Worm (Caenorhabditis elegans) whole organism, young adult: ENCODE measurements around the gene F26F12.4.

Source experiments
- B0019.2 ChIP-seq: fragments of 200-800 bp; sonication (Bioruptor generic); conservative IDR thresholded peaks from 2 replicates; pipeline ENCODE4 v1.3.6; 2022; ENCODE audit warnings: missing genetic modification reagents, missing genetic modification characterization, missing compliant biosample characterization
- B0035.1 ChIP-seq: sonication (generic microtip); optimal IDR thresholded peaks from 2 replicates; lab custom pipeline; 2016; ENCODE audit warnings: missing genetic modification characterization, mild to moderate bottlenecking, missing compliant biosample characterization, missing genotype, missing genetic modification reagents
- B0261.1 ChIP-seq: sonication (generic microtip); optimal IDR thresholded peaks from 2 replicates; lab custom pipeline; 2016; ENCODE audit warnings: mild to moderate bottlenecking, missing genetic modification characterization, moderate library complexity, missing compliant biosample characterization
- B0336.3 ChIP-seq: fragments of 200-800 bp; sonication (Bioruptor generic); IDR thresholded peaks from 2 replicates; pipeline ENCODE4 v1.3.6; 2022; ENCODE audit warnings: missing genetic modification characterization, missing compliant biosample characterization
- D2030.7 ChIP-seq: fragments of 200-800 bp; sonication (Bioruptor generic); IDR thresholded peaks from 2 replicates; pipeline ENCODE4 v1.3.6; 2022; ENCODE audit warnings: missing genetic modification reagents, missing genetic modification characterization, missing compliant biosample characterization
- F23B12.7 ChIP-seq: sonication (generic microtip); optimal IDR thresholded peaks from 2 replicates; lab custom pipeline; 2017; ENCODE audit warnings: missing genetic modification characterization, mild to moderate bottlenecking, missing compliant biosample characterization, antibody characterized with exemption, moderate library complexity; ENCODE audit not compliant: insufficient read depth
- F33H1.4 ChIP-seq: fragments of 200-800 bp; sonication (Bioruptor generic); IDR thresholded peaks from 2 replicates; pipeline ENCODE4 v1.3.6; 2022; ENCODE audit warnings: missing genetic modification reagents, missing genetic modification characterization, missing compliant biosample characterization
- F57A8.1 ChIP-seq: fragments of 200-800 bp; sonication (Bioruptor generic); optimal IDR thresholded peaks from 2 replicates; lab custom pipeline; 2018; ENCODE audit warnings: mild to moderate bottlenecking, missing genetic modification characterization, moderate library complexity, missing compliant biosample characterization
- K11D2.4 ChIP-seq: fragments of 200-800 bp; sonication (Bioruptor generic); IDR thresholded peaks from 2 replicates; pipeline ENCODE4 v1.3.6; 2022; ENCODE audit warnings: missing genetic modification reagents, missing genetic modification characterization, missing compliant biosample characterization
- T07F8.4 ChIP-seq: sonication (generic microtip); optimal IDR thresholded peaks from 2 replicates; lab custom pipeline; 2016; ENCODE audit warnings: mild to moderate bottlenecking, missing genetic modification characterization, moderate library complexity, missing compliant biosample characterization
- Y56A3A.18 ChIP-seq: fragments of 200-800 bp; sonication (Bioruptor generic); IDR thresholded peaks from 2 replicates; pipeline ENCODE4 v1.3.6; 2022; ENCODE audit warnings: missing genetic modification reagents, missing genetic modification characterization, missing compliant biosample characterization
- Y67H2A.10 ChIP-seq: fragments of 200-800 bp; sonication (Bioruptor generic); conservative IDR thresholded peaks from 2 replicates; pipeline ENCODE4 v1.3.6; 2022; ENCODE audit warnings: missing genetic modification reagents, missing genetic modification characterization, missing compliant biosample characterization
- aptf-2 ChIP-seq: fragments of 200-800 bp; sonication (Bioruptor generic); conservative IDR thresholded peaks from 2 replicates; pipeline ENCODE4 v1.3.6; 2022; ENCODE audit warnings: missing genetic modification reagents, missing genetic modification characterization, missing compliant biosample characterization
- aptf-3 ChIP-seq: fragments of 200-800 bp; sonication (Bioruptor generic); IDR thresholded peaks from 2 replicates; pipeline ENCODE4 v1.3.6; 2022; ENCODE audit warnings: missing genetic modification characterization, missing compliant biosample characterization
- cebp-1 ChIP-seq, 2 experiments: fragments of 200-800 bp in 1 of 2; sonication (Bioruptor generic) in 1 of 2; sonication (generic microtip) in 1 of 2; IDR thresholded peaks in 1 of 2; optimal IDR thresholded peaks in 1 of 2; 2 replicates each; pipeline versions ENCODE4 v1.3.6 to Lab custom; 2017 to 2022; ENCODE audit warnings: missing compliant biosample characterization in 2 of 2, missing genetic modification characterization in 2 of 2, mild to moderate bottlenecking in 1 of 2, missing genetic modification reagents in 1 of 2, moderate library complexity in 1 of 2
- ceh-100 ChIP-seq: fragments of 200-800 bp; sonication (Bioruptor generic); IDR thresholded peaks from 2 replicates; pipeline ENCODE4 v1.3.6; 2022; ENCODE audit warnings: missing genetic modification reagents, missing genetic modification characterization, missing compliant biosample characterization
- ceh-27 ChIP-seq: fragments of 200-800 bp; sonication (Bioruptor generic); optimal IDR thresholded peaks from 2 replicates; lab custom pipeline; 2018; ENCODE audit warnings: mild to moderate bottlenecking, missing genetic modification characterization, moderate library complexity, missing compliant biosample characterization
- ceh-58 ChIP-seq: fragments of 200-800 bp; sonication (Bioruptor generic); IDR thresholded peaks from 2 replicates; pipeline ENCODE4 v1.3.6; 2022; ENCODE audit warnings: missing genetic modification characterization, missing compliant biosample characterization
- ceh-91 ChIP-seq: fragments of 200-800 bp; sonication (Bioruptor generic); IDR thresholded peaks from 2 replicates; pipeline ENCODE4 v1.3.6; 2022; ENCODE audit warnings: missing genetic modification reagents, missing genetic modification characterization, missing compliant biosample characterization
- die-1 ChIP-seq: sonication (generic microtip); optimal IDR thresholded peaks from 2 replicates; lab custom pipeline; 2016; ENCODE audit warnings: missing genotype, mild to moderate bottlenecking, missing genetic modification characterization, missing compliant biosample characterization
- efl-1 ChIP-seq: fragments of 150-350 bp; optimal IDR thresholded peaks from 2 replicates; lab custom pipeline; 2014; ENCODE audit warnings: missing biosample characterization, missing genetic modification reagents, missing genetic modification characterization
- egrh-3 ChIP-seq: fragments of 200-800 bp; sonication (Bioruptor generic); IDR thresholded peaks from 2 replicates; pipeline ENCODE4 v1.3.6; 2022; ENCODE audit warnings: missing genetic modification reagents, missing genetic modification characterization, missing compliant biosample characterization
- ets-4 ChIP-seq: fragments of 200-800 bp; sonication (Bioruptor generic); optimal IDR thresholded peaks from 2 replicates; lab custom pipeline; 2018; ENCODE audit warnings: mild to moderate bottlenecking, missing genetic modification characterization, missing compliant biosample characterization
- fkh-3 ChIP-seq: sonication (generic microtip); optimal IDR thresholded peaks from 2 replicates; lab custom pipeline; 2016; ENCODE audit warnings: mild to moderate bottlenecking, missing genetic modification characterization, missing compliant biosample characterization
- gei-17 ChIP-seq: fragments of 200-800 bp; sonication (Bioruptor generic); optimal IDR thresholded peaks from 2 replicates; lab custom pipeline; 2018; ENCODE audit warnings: mild to moderate bottlenecking, missing genetic modification characterization, missing compliant biosample characterization
- hlh-26 ChIP-seq: fragments of 200-800 bp; sonication (Bioruptor generic); conservative IDR thresholded peaks from 2 replicates; pipeline ENCODE4 v1.3.6; 2022; ENCODE audit warnings: missing genetic modification reagents, missing genetic modification characterization, missing compliant biosample characterization
- let-526 ChIP-seq: fragments of 200-800 bp; sonication (Bioruptor generic); IDR thresholded peaks from 2 replicates; pipeline ENCODE4 v1.3.6; 2022; ENCODE audit warnings: missing genetic modification reagents, missing genetic modification characterization, missing compliant biosample characterization
- lin-26 ChIP-seq: fragments of 200-800 bp; sonication (Bioruptor generic); IDR thresholded peaks from 2 replicates; pipeline ENCODE4 v1.3.6; 2022; ENCODE audit warnings: missing genetic modification reagents, missing genetic modification characterization, missing compliant biosample characterization
- lin-35 ChIP-seq, 3 experiments: fragments of 150-350 bp in 2 of 3; sonication (generic microtip) in 1 of 3; optimal IDR thresholded peaks; 2 replicates each; lab custom pipeline; 2014 to 2018; ENCODE audit warnings: missing biosample characterization in 3 of 3, missing genetic modification characterization in 3 of 3, missing genetic modification reagents in 3 of 3
- lin-54 ChIP-seq: fragments of 200-800 bp; sonication (Bioruptor generic); optimal IDR thresholded peaks from 2 replicates; lab custom pipeline; 2018; ENCODE audit warnings: mild to moderate bottlenecking, missing genetic modification characterization, missing compliant biosample characterization
- lir-1 ChIP-seq: fragments of 200-800 bp; sonication (Bioruptor generic); conservative IDR thresholded peaks from 2 replicates; pipeline ENCODE4 v1.3.6; 2022; ENCODE audit warnings: missing genetic modification reagents, missing genetic modification characterization, missing compliant biosample characterization
- lsy-27 ChIP-seq: sonication (generic microtip); optimal IDR thresholded peaks from 2 replicates; lab custom pipeline; 2017; ENCODE audit warnings: missing genetic modification characterization, mild to moderate bottlenecking, missing compliant biosample characterization, antibody characterized with exemption, missing genotype, borderline replicate concordance; ENCODE audit not compliant: insufficient read depth
- madf-10 ChIP-seq: sonication (generic microtip); optimal IDR thresholded peaks from 2 replicates; lab custom pipeline; 2016; ENCODE audit warnings: mild to moderate bottlenecking, missing genetic modification characterization, missing compliant biosample characterization
- madf-6 ChIP-seq: fragments of 200-800 bp; sonication (Bioruptor generic); IDR thresholded peaks from 2 replicates; pipeline ENCODE4 v1.3.6; 2022; ENCODE audit warnings: missing genetic modification reagents, missing genetic modification characterization, missing compliant biosample characterization
- nfyb-1 ChIP-seq: fragments of 200-800 bp; sonication (Bioruptor generic); IDR thresholded peaks from 2 replicates; pipeline ENCODE4 v1.3.6; 2022; ENCODE audit warnings: missing genetic modification reagents, missing genetic modification characterization, missing compliant biosample characterization
- nhr-179 ChIP-seq: sonication (generic microtip); optimal IDR thresholded peaks from 2 replicates; lab custom pipeline; 2016; ENCODE audit warnings: mild to moderate bottlenecking, missing genetic modification characterization, missing compliant biosample characterization
- nhr-80 ChIP-seq: sonication (generic microtip); optimal IDR thresholded peaks from 2 replicates; lab custom pipeline; 2016; ENCODE audit warnings: missing genetic modification characterization, missing compliant biosample characterization
- pha-4 ChIP-seq: fragments of 150-350 bp; sonication (generic microtip); optimal IDR thresholded peaks from 2 replicates; lab custom pipeline; 2014; ENCODE audit warnings: missing biosample characterization, missing genetic modification reagents, missing genetic modification characterization
- snpc-1.3 ChIP-seq: sonication (generic microtip); optimal IDR thresholded peaks from 2 replicates; lab custom pipeline; 2017; ENCODE audit warnings: missing genetic modification characterization, mild to moderate bottlenecking, missing compliant biosample characterization, antibody characterized with exemption, moderate library complexity, missing genotype, missing genetic modification reagents; ENCODE audit not compliant: insufficient read depth
- snpc-4 ChIP-seq, 5 experiments: fragments of 150-350 bp in 1 of 5; sonication (generic microtip) in 4 of 5; optimal IDR thresholded peaks; 2 replicates each; lab custom pipeline; 2014 to 2018; ENCODE audit warnings: missing genetic modification characterization in 5 of 5, missing biosample characterization in 3 of 5, antibody characterized with exemption in 2 of 5, mild to moderate bottlenecking in 2 of 5, missing compliant biosample characterization in 2 of 5, missing genotype in 2 of 5, moderate library complexity in 2 of 5, missing genetic modification reagents in 1 of 5
- sptf-2 ChIP-seq: fragments of 200-800 bp; sonication (Bioruptor generic); optimal IDR thresholded peaks from 2 replicates; lab custom pipeline; 2018; ENCODE audit warnings: mild to moderate bottlenecking, missing genetic modification characterization, missing compliant biosample characterization
- tbp1 ChIP-seq: fragments of 200-800 bp; sonication (Bioruptor generic); optimal IDR thresholded peaks from 2 replicates; lab custom pipeline; 2018; ENCODE audit warnings: mild to moderate bottlenecking, missing genetic modification characterization, missing compliant biosample characterization
- unc-130 ChIP-seq: sonication (generic microtip); optimal IDR thresholded peaks from 2 replicates; lab custom pipeline; 2016; ENCODE audit warnings: missing genetic modification reagents, missing genetic modification characterization, missing compliant biosample characterization
- xnd-1 ChIP-seq: sonication (generic microtip); optimal IDR thresholded peaks from 2 replicates; lab custom pipeline; 2016; ENCODE audit warnings: missing genotype, missing genetic modification reagents, missing genetic modification characterization, missing compliant biosample characterization
- zfh-2 ChIP-seq: fragments of 200-800 bp; sonication (Bioruptor generic); conservative IDR thresholded peaks from 2 replicates; pipeline ENCODE4 v1.3.6; 2022; ENCODE audit warnings: missing genetic modification reagents, missing genetic modification characterization, missing compliant biosample characterization
- ztf-25 ChIP-seq: fragments of 200-800 bp; sonication (Bioruptor generic); IDR thresholded peaks from 2 replicates; pipeline ENCODE4 v1.3.6; 2022; ENCODE audit warnings: missing genetic modification reagents, missing genetic modification characterization, missing compliant biosample characterization
- ztf-28 ChIP-seq: fragments of 200-800 bp; sonication (Bioruptor generic); IDR thresholded peaks from 2 replicates; pipeline ENCODE4 v1.3.6; 2022; ENCODE audit warnings: missing genetic modification reagents, missing genetic modification characterization, missing compliant biosample characterization

The F26F12.4 gene

DNA sequence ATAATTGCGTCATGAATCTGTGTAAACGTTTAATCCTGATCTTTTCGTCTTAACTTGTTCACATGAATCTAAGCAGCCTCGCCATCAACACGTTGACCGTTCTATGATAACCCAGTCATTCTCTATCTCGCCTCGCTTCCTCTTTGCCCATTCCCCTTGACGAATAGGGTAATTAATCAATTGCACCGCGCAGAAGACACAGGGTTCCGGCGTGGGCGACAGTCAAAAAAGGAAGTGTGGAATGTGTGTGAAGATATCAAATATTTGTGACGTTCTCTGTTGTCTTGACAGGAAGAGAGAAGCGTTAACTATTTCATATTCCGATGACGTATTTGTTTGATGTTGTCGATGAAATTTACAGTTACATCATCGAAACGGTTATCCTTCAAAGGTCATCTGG is 36.3 kb downstream of the F26F12.4 start (continued):
- TF ChIP-seq egrh-3 (GFP tag; lab: Robert Waterston, UW), result no peak
- no peak for TF ChIP-seq Y67H2A.10
- peak; percentile 27 for TF ChIP-seq tbp1
- TF ChIP-seq efl-1, result no peak
- no peak for TF ChIP-seq F23B12.7 (tag; lab: Kevin White, UChicago)
- no peak for TF ChIP-seq ceh-27 (GFP tag; lab: Kevin White, UChicago)
- TF ChIP-seq B0336.3 (GFP tag; lab: Robert Waterston, UW), result peak; percentile 61
- 0 out of 2 replicates have a peak, but pooled peaks have one; percentile 18 for TF ChIP-seq ceh-58 (GFP tag; lab: Robert Waterston, UW)
- no peak for TF ChIP-seq ceh-100 (GFP tag; lab: Robert Waterston, UW)
- no peak for TF ChIP-seq hlh-26 (GFP tag; lab: Robert Waterston, UW)
- TF ChIP-seq T07F8.4, result no peak
- TF ChIP-seq zfh-2, result no peak
- no peak for TF ChIP-seq unc-130 (GFP tag; lab: Kevin White, UChicago)
- peak; percentile 55; the same call in 1 of the 2 replicates for TF ChIP-seq nfyb-1
- no peak for TF ChIP-seq nhr-80 (tag; lab: Kevin White, UChicago)
- TF ChIP-seq madf-6, result peak; percentile 58
- TF ChIP-seq ets-4 (GFP tag; lab: Kevin White, UChicago), result no peak
- TF ChIP-seq let-526 (GFP tag; lab: Robert Waterston, UW), result no peak
- TF ChIP-seq F33H1.4 (GFP tag; lab: Robert Waterston, UW), result peak; percentile 17; the same call in 1 of the 2 replicates
- TF ChIP-seq die-1 (tag; lab: Kevin White, UChicago), result peak; percentile 39
- TF ChIP-seq lin-35 (GFP tag; optimal IDR thresholded peaks at IDR 0.05; lab: Kevin White, UChicago), result no peak
- TF ChIP-seq cebp-1 (GFP tag; IDR thresholded peaks at IDR 0.05; lab: Robert Waterston, UW), result no peak
- TF ChIP-seq cebp-1 (tag; optimal IDR thresholded peaks at IDR 0.05; lab: Kevin White, UChicago), result peak; percentile 29
- TF ChIP-seq B0035.1 (tag; lab: Kevin White, UChicago), result no peak
- no peak for TF ChIP-seq fkh-3 (tag; lab: Kevin White, UChicago)
- TF ChIP-seq lir-1 (GFP tag; lab: Robert Waterston, UW), result no peak
- TF ChIP-seq ztf-25 (GFP tag; lab: Robert Waterston, UW), result no peak
- TF ChIP-seq nhr-179 (tag; lab: Kevin White, UChicago), result no peak
- TF ChIP-seq lin-54 (GFP tag; lab: Kevin White, UChicago), result peak; percentile 15
- no peak for TF ChIP-seq xnd-1 (tag; lab: Kevin White, UChicago)
- no peak for TF ChIP-seq snpc-1.3 (tag; lab: Kevin White, UChicago)
- no peak for TF ChIP-seq sptf-2 (GFP tag; lab: Kevin White, UChicago)
- TF ChIP-seq lsy-27 (tag; lab: Kevin White, UChicago), result no peak
- TF ChIP-seq snpc-4 (GFP tag; optimal IDR thresholded peaks at IDR 0.05; lab: Kevin White, UChicago), result no peak
- TF ChIP-seq snpc-4 (tag; optimal IDR thresholded peaks at IDR 0.05; lab: Kevin White, UChicago), result peak in 1 of 4 experiments; percentile 5
- no peak for TF ChIP-seq madf-10 (tag; lab: Kevin White, UChicago)
- no peak for TF ChIP-seq K11D2.4 (GFP tag; lab: Robert Waterston, UW)
- TF ChIP-seq pha-4 (tag; lab: Kevin White, UChicago), result no peak
- TF ChIP-seq F57A8.1 (GFP tag; lab: Kevin White, UChicago), result no peak
- 0 out of 2 replicates have a peak, but pooled peaks have one; percentile 15 for TF ChIP-seq D2030.7 (GFP tag; lab: Robert Waterston, UW)
- TF ChIP-seq B0019.2, result no peak
- TF ChIP-seq aptf-3 (GFP tag; lab: Robert Waterston, UW), result no peak
- peak; percentile 50; the same call in 1 of the 2 replicates for TF ChIP-seq lin-26
- no peak for TF ChIP-seq ceh-91
- TF ChIP-seq B0261.1 (tag; lab: Kevin White, UChicago), result no peak
- no peak for TF ChIP-seq Y56A3A.18 (GFP tag; lab: Robert Waterston, UW)
- TF ChIP-seq gei-17 (GFP tag; lab: Kevin White, UChicago), result no peak
- TF ChIP-seq aptf-2 (GFP tag; lab: Robert Waterston, UW), result no peak
- no peak for TF ChIP-seq ztf-28 (GFP tag; lab: Robert Waterston, UW)
